Comparison of ENCODE assay signal across 2 worm cellular contexts in the genomic region with DNA sequence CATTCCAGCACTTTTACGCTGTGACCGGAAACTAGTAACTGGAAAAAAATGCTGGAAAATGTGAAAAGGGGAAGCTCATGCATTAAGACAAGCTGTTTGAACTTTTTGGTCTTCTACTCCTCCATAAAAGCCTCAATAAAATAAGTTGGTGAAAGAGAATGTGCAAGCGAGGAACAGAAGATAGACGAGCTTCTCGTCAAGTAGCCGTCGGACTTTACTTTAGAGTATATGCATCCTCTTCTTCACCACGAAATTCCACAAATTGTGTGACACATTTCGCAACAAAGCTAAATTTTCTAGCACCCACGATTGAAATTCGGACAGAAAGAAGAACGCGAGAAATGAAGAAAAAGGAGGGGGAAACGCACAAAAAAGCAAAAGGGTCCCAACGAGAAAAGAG.
A peak's percentile ranks its signal among the peaks of the same experiment; 100 is the strongest.
TF ChIP-seq lines count a peak whose summit lies in the region.

No protein-coding gene starts in this region.

TF ChIP-seq in whole organism, L2 larva, 48 proteins besides CTCF, POLR2A, EP300 and RAD21:
- TF ChIP-seq nhr-23 (tag; optimal IDR thresholded peaks at IDR 0.05; lab: Kevin White, UChicago) (no peak), ceh-16 (tag; optimal IDR thresholded peaks at IDR 0.05; lab: Kevin White, UChicago) (no peak), zag-1 (tag; optimal IDR thresholded peaks at IDR 0.05; lab: Kevin White, UChicago) (peak; percentile 14), unc-55 (GFP tag; optimal IDR thresholded peaks at IDR 0.05; lab: Kevin White, UChicago) (peak; percentile 55)

TF ChIP-seq in whole organism, L3 larva, 47 proteins besides CTCF, POLR2A, EP300 and RAD21:
- TF ChIP-seq fkh-10 (GFP tag; optimal IDR thresholded peaks at IDR 0.05; lab: Kevin White, UChicago) (peak; percentile 1), nhr-25 (tag; optimal IDR thresholded peaks at IDR 0.05; lab: Kevin White, UChicago) (no peak), elt-3 (tag; optimal IDR thresholded peaks at IDR 0.05; lab: Kevin White, UChicago) (no peak), eor-1 (tag; optimal IDR thresholded peaks at IDR 0.05; lab: Kevin White, UChicago) (no peak), R02D3.7 (tag; optimal IDR thresholded peaks at IDR 0.05; lab: Kevin White, UChicago) (no peak)
